Fruit fly (Drosophila melanogaster): Measurements from ENCODE around the gene Slimp.

- TF ChIP-seq h (GFP tag; optimal IDR thresholded peaks at IDR 0.05) (no peak), psq (GFP tag; optimal IDR thresholded peaks at IDR 0.05) (no peak), GATAd (GFP tag; optimal IDR thresholded peaks at IDR 0.05) (no peak), Dfd (GFP tag; optimal IDR thresholded peaks at IDR 0.05) (no peak), br (GFP tag; optimal IDR thresholded peaks at IDR 0.05) (no peak), Hr78 (GFP tag; optimal IDR thresholded peaks at IDR 0.05) (no peak), Jra (GFP tag; optimal IDR thresholded peaks at IDR 0.05) (no peak), dmrt93B (GFP tag; optimal IDR thresholded peaks at IDR 0.05) (no peak), usp (GFP tag; optimal IDR thresholded peaks at IDR 0.05) (no peak)
Measured at dm6 chr3R:24116972-24117371, 31.8 kb downstream of the Slimp start.

All from whole organism, wandering third instar larva.